Worm (Caenorhabditis elegans): ENCODE data around the gene scl-11.

Gene scl-11

ce11 chrIV:13098652-13099051, 47.5 kb downstream of the scl-11 start, which contains the start of the genes dli-1, tin-9.2 and exos-4.1 (continued):
- no peak for TF ChIP-seq madf-5 (GFP tag; IDR thresholded peaks at IDR 0.05)
- TF ChIP-seq fos-1 (tag; optimal IDR thresholded peaks at IDR 0.05), result no peak
- no peak for TF ChIP-seq mdl-1 (tag; optimal IDR thresholded peaks at IDR 0.05)
- TF ChIP-seq duxl-1 (tag; optimal IDR thresholded peaks at IDR 0.05; ENCODE audit: poor library complexity), result peak; percentile 33
- TF ChIP-seq zfp-2 (tag; optimal IDR thresholded peaks at IDR 0.05), result no peak
- TF ChIP-seq dve-1 (tag; optimal IDR thresholded peaks at IDR 0.05; ENCODE audit: insufficient read depth), result peak; percentile 44

- TF ChIP-seq dmd-6 (GFP tag; IDR thresholded peaks at IDR 0.05), result no peak
- 0 out of 2 replicates have a peak, but pooled peaks have one; percentile 39 for TF ChIP-seq lin-38 (GFP tag; IDR thresholded peaks at IDR 0.05)
- TF ChIP-seq spr-1 (tag; optimal IDR thresholded peaks at IDR 0.05), result no peak
- no peak for TF ChIP-seq zfp-2 (tag; optimal IDR thresholded peaks at IDR 0.05)
- TF ChIP-seq lin-1 (GFP tag; IDR thresholded peaks at IDR 0.05), result no peak
- no peak for TF ChIP-seq nhr-25 (tag; optimal IDR thresholded peaks at IDR 0.05; ENCODE audit: borderline replicate concordance, insufficient read depth)
- TF ChIP-seq hmg-1.1 (GFP tag; IDR thresholded peaks at IDR 0.05), result no peak
Measured at ce11 chrIV:13100415-13100814, 49.2 kb downstream of the scl-11 start, which contains the start of gene fask-1. Gene fask-1 (plus strand): TSS chrIV:13100715.
